Worm (Caenorhabditis elegans) whole organism, L4/young adult: Measurements from ENCODE around the gene R53.5.

ENCODE experiments used
- dao-5 ChIP-seq: sonication (generic microtip); optimal IDR thresholded peaks from 2 replicates; lab custom pipeline; 2016; ENCODE audit warnings: missing genotype, missing genetic modification characterization, moderate library complexity, missing compliant biosample characterization
- him-1 ChIP-seq: sonication (generic microtip); optimal IDR thresholded peaks from 2 replicates; lab custom pipeline; 2016; ENCODE audit warnings: missing genotype, missing genetic modification reagents, missing genetic modification characterization, missing compliant biosample characterization

DNA sequence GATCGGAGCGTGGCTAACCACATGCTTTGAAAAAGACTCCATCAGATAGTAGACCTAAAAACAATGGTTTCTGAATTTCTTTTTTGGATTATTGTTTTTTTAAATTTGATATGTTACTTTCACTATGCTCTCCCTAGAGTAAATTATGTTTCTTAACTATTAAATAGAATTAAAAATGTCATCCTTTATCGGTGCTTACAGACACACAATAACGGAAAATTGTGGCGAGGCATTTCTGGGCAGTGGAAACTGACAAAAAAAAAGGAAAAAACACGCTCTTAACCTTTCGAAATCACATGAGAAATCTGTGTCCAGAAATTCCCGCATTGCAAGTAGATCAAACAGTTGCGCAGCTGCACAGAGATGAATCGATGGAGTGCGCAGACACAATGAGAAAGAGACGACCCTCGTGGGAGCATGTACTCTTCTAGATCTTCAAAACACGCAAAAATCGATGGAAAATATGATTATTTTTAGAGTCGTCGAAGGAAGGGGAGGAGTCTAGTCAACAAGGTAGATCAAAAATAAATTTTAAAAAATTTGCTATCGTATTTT lies 9.9 kb upstream of the R53.5 start, which contains the start of gene ZK892.6:
- TF ChIP-seq him-1 (tag; lab: Kevin White, UChicago) (no peak), dao-5 (no peak)
